Fruit fly (Drosophila melanogaster): ENCODE data around the gene Roc1b.

dm6 chr3L:329153-329698 lies 28.6 kb upstream of the Roc1b start:
- TF ChIP-seq psq (optimal IDR thresholded peaks at IDR 0.05), result no peak
- no peak for TF ChIP-seq Myc (optimal IDR thresholded peaks at IDR 0.05)
- no peak for TF ChIP-seq Sin3A (optimal IDR thresholded peaks at IDR 0.05)
- no peak for TF ChIP-seq ttk (optimal IDR thresholded peaks at IDR 0.05)
